Fruit fly (Drosophila melanogaster) whole organism, prepupa: Measurements from ENCODE around the gene CG42537.

Source experiments
- Blimp-1 ChIP-seq: fragments of 200-800 bp; sonication (Bioruptor generic); optimal IDR thresholded peaks from 3 replicates; lab custom pipeline; 2017; ENCODE audit warnings: missing biosample characterization, missing genetic modification characterization, mild to moderate bottlenecking, moderate library complexity, missing genetic modification reagents
- CG10631 ChIP-seq: fragments of 200-800 bp; sonication (Bioruptor generic); optimal IDR thresholded peaks from 2 replicates; lab custom pipeline; 2016; ENCODE audit warnings: missing biosample characterization, missing genetic modification characterization
- CG10669 ChIP-seq: fragments of 200-800 bp; sonication (Bioruptor generic); optimal IDR thresholded peaks from 3 replicates; lab custom pipeline; 2018; ENCODE audit warnings: missing biosample characterization, mild to moderate bottlenecking, missing genetic modification characterization, moderate library complexity
- CG15336 ChIP-seq: fragments of 200-800 bp; sonication (Bioruptor generic); IDR thresholded peaks from 2 replicates; pipeline ENCODE4 v1.3.6; 2022; ENCODE audit warnings: missing biosample characterization, missing genetic modification characterization
- CG1621 ChIP-seq: fragments of 200-800 bp; sonication (Bioruptor generic); optimal IDR thresholded peaks from 3 replicates; lab custom pipeline; 2018; ENCODE audit warnings: missing biosample characterization, mild to moderate bottlenecking, missing genetic modification characterization
- CG16779 ChIP-seq: fragments of 200-800 bp; sonication (Bioruptor generic); optimal IDR thresholded peaks from 3 replicates; lab custom pipeline; 2017; ENCODE audit warnings: missing biosample characterization, mild to moderate bottlenecking, missing genetic modification characterization
- CG31627 ChIP-seq: fragments of 200-800 bp; sonication (Bioruptor generic); optimal IDR thresholded peaks from 3 replicates; lab custom pipeline; 2016; ENCODE audit warnings: missing biosample characterization, missing genetic modification characterization
- CG32006 ChIP-seq: fragments of 200-800 bp; sonication (Bioruptor generic); optimal IDR thresholded peaks from 3 replicates; lab custom pipeline; 2017; ENCODE audit warnings: missing biosample characterization, mild to moderate bottlenecking, missing genetic modification characterization
- CG3919 ChIP-seq: fragments of 200-800 bp; sonication (Bioruptor generic); optimal IDR thresholded peaks from 3 replicates; lab custom pipeline; 2016; ENCODE audit warnings: missing biosample characterization, missing genetic modification characterization
- CG4318 ChIP-seq: fragments of 200-800 bp; sonication (Bioruptor generic); optimal IDR thresholded peaks from 3 replicates; lab custom pipeline; 2017; ENCODE audit warnings: missing biosample characterization, mild to moderate bottlenecking, missing genetic modification characterization
- CG6163 ChIP-seq: fragments of 200-800 bp; sonication (Bioruptor generic); IDR thresholded peaks from 3 replicates; pipeline ENCODE4 v1.3.6; 2022; ENCODE audit warnings: missing biosample characterization, missing genetic modification characterization
- CG6276 ChIP-seq: fragments of 200-800 bp; sonication (Bioruptor generic); optimal IDR thresholded peaks from 2 replicates; lab custom pipeline; 2017; ENCODE audit warnings: missing biosample characterization, mild to moderate bottlenecking, missing genetic modification characterization
- CG6808 ChIP-seq: fragments of 200-800 bp; sonication (Bioruptor generic); optimal IDR thresholded peaks from 3 replicates; lab custom pipeline; 2017; ENCODE audit warnings: missing biosample characterization, missing genetic modification characterization, mild to moderate bottlenecking, moderate library complexity, missing genetic modification reagents
- CG6854 ChIP-seq: fragments of 200-800 bp; sonication (Bioruptor generic); optimal IDR thresholded peaks from 2 replicates; lab custom pipeline; 2017; ENCODE audit warnings: missing biosample characterization, mild to moderate bottlenecking, missing genetic modification characterization
- CG8119 ChIP-seq: fragments of 200-800 bp; sonication (Bioruptor generic); IDR thresholded peaks from 3 replicates; pipeline ENCODE4 v1.3.6; 2022; ENCODE audit warnings: missing biosample characterization, missing genetic modification characterization
- CG8632 ChIP-seq: fragments of 200-800 bp; sonication (Bioruptor generic); optimal IDR thresholded peaks from 3 replicates; lab custom pipeline; 2016; ENCODE audit warnings: missing biosample characterization, missing genetic modification characterization
- CG9139 ChIP-seq: fragments of 200-800 bp; sonication (Bioruptor generic); optimal IDR thresholded peaks from 3 replicates; lab custom pipeline; 2017; ENCODE audit warnings: missing biosample characterization, mild to moderate bottlenecking, missing genetic modification characterization
- Eip78C ChIP-seq: fragments of 200-800 bp; sonication (Bioruptor generic); peaks from one replicate; lab custom pipeline; 2016; ENCODE audit warnings: missing biosample characterization, missing genetic modification characterization
- Eip93F ChIP-seq: fragments of 200-800 bp; sonication (Bioruptor generic); optimal IDR thresholded peaks from 2 replicates; lab custom pipeline; 2016; ENCODE audit warnings: missing biosample characterization, mild to moderate bottlenecking, missing genetic modification characterization
- Ets21C ChIP-seq: fragments of 200-800 bp; sonication (Bioruptor generic); optimal IDR thresholded peaks from 3 replicates; lab custom pipeline; 2016; ENCODE audit warnings: missing biosample characterization, missing genetic modification characterization
- Ets96B ChIP-seq: fragments of 200-800 bp; optimal IDR thresholded peaks from 2 replicates; lab custom pipeline; 2019; ENCODE audit warnings: missing biosample characterization, mild to moderate bottlenecking, missing genetic modification characterization, moderate library complexity
- Gug ChIP-seq: fragments of 200-800 bp; sonication (Bioruptor generic); IDR thresholded peaks from 2 replicates; pipeline ENCODE4 v1.3.6; 2022; ENCODE audit warnings: missing biosample characterization, missing genetic modification characterization
- Hr39 ChIP-seq: fragments of 200-800 bp; sonication (Bioruptor generic); optimal IDR thresholded peaks from 2 replicates; lab custom pipeline; 2016; ENCODE audit warnings: missing biosample characterization, missing genetic modification characterization
- Hr4 ChIP-seq: fragments of 200-800 bp; sonication (Bioruptor generic); optimal IDR thresholded peaks from 3 replicates; lab custom pipeline; 2016; ENCODE audit warnings: missing biosample characterization, missing genetic modification characterization
- Lpt ChIP-seq: fragments of 200-800 bp; sonication (Bioruptor generic); optimal IDR thresholded peaks from 3 replicates; lab custom pipeline; 2016; ENCODE audit warnings: missing biosample characterization, missing genetic modification characterization
- Met ChIP-seq: fragments of 200-800 bp; sonication (Bioruptor generic); optimal IDR thresholded peaks from 3 replicates; lab custom pipeline; 2016; ENCODE audit warnings: missing biosample characterization, missing genetic modification characterization
- OdsH ChIP-seq: fragments of 200-800 bp; sonication (Bioruptor generic); optimal IDR thresholded peaks from 3 replicates; lab custom pipeline; 2016; ENCODE audit warnings: missing biosample characterization, missing genetic modification characterization
- Smox ChIP-seq: fragments of 200-800 bp; sonication (Bioruptor generic); optimal IDR thresholded peaks from 3 replicates; lab custom pipeline; 2016; ENCODE audit warnings: missing biosample characterization, missing genetic modification characterization
- Sox102F ChIP-seq: fragments of 200-800 bp; sonication (Bioruptor generic); optimal IDR thresholded peaks from 2 replicates; lab custom pipeline; 2016; ENCODE audit warnings: missing biosample characterization, mild to moderate bottlenecking, missing genetic modification characterization
- Sox14 ChIP-seq: fragments of 200-800 bp; sonication (Bioruptor generic); optimal IDR thresholded peaks from 3 replicates; lab custom pipeline; 2016; ENCODE audit warnings: missing biosample characterization, missing genetic modification characterization
- achi ChIP-seq: fragments of 200-800 bp; sonication (Bioruptor generic); optimal IDR thresholded peaks from 3 replicates; lab custom pipeline; 2016; ENCODE audit warnings: missing biosample characterization, missing genetic modification characterization
- acj6 ChIP-seq: fragments of 200-800 bp; sonication (Bioruptor generic); optimal IDR thresholded peaks from 3 replicates; lab custom pipeline; 2016; ENCODE audit warnings: missing biosample characterization, missing genetic modification characterization
- dac ChIP-seq: fragments of 200-800 bp; sonication (Bioruptor generic); optimal IDR thresholded peaks from 2 replicates; lab custom pipeline; 2017; ENCODE audit warnings: missing biosample characterization, mild to moderate bottlenecking, missing genetic modification characterization
- dsx ChIP-seq: fragments of 200-800 bp; optimal IDR thresholded peaks from 3 replicates; lab custom pipeline; 2019; ENCODE audit warnings: missing biosample characterization, mild to moderate bottlenecking, missing genetic modification characterization, moderate library complexity; ENCODE audit not compliant: poor library complexity, severe bottlenecking
- esn ChIP-seq: fragments of 200-800 bp; sonication (Bioruptor generic); optimal IDR thresholded peaks from 2 replicates; lab custom pipeline; 2016; ENCODE audit warnings: missing biosample characterization, mild to moderate bottlenecking, missing genetic modification characterization, moderate library complexity
- fkh ChIP-seq: fragments of 200-800 bp; sonication (Bioruptor generic); optimal IDR thresholded peaks from 3 replicates; lab custom pipeline; 2017; ENCODE audit warnings: missing biosample characterization, mild to moderate bottlenecking, missing genetic modification characterization, moderate library complexity
- lz ChIP-seq: fragments of 200-800 bp; sonication (Bioruptor generic); optimal IDR thresholded peaks from 3 replicates; lab custom pipeline; 2016; ENCODE audit warnings: missing biosample characterization, missing genetic modification characterization
- net ChIP-seq: fragments of 200-800 bp; sonication (Bioruptor generic); optimal IDR thresholded peaks from 3 replicates; lab custom pipeline; 2016; ENCODE audit warnings: missing biosample characterization, missing genetic modification characterization
- pdm3 ChIP-seq: fragments of 200-800 bp; sonication (Bioruptor generic); optimal IDR thresholded peaks from 3 replicates; lab custom pipeline; 2016; ENCODE audit warnings: missing biosample characterization, missing genetic modification characterization
- salr ChIP-seq, 2 experiments: fragments of 200-800 bp; sonication (Bioruptor generic); optimal IDR thresholded peaks; 3 replicates each; lab custom pipeline; 2016 to 2018; ENCODE audit warnings: missing biosample characterization in 2 of 2, missing genetic modification characterization in 2 of 2, mild to moderate bottlenecking in 1 of 2
- ss ChIP-seq, 2 experiments: fragments of 200-800 bp; sonication (Bioruptor generic); optimal IDR thresholded peaks; 2 replicates in 1 of 2; 3 replicates in 1 of 2; lab custom pipeline; 2017 to 2018; ENCODE audit warnings: mild to moderate bottlenecking in 2 of 2, missing biosample characterization in 2 of 2, missing genetic modification characterization in 2 of 2, moderate library complexity in 1 of 2
- topi ChIP-seq: fragments of 200-800 bp; sonication (Bioruptor generic); optimal IDR thresholded peaks from 3 replicates; lab custom pipeline; 2016; ENCODE audit warnings: missing biosample characterization, missing genetic modification characterization

CG42537 gene

dm6 chr3R:6348943-6349342 is 28.7 kb upstream of the CG42537 start, which contains the start of gene Hr83:
Gene Hr83 (plus strand): TSS chr3R:6349243.
- TF ChIP-seq CG6276, result no peak
- TF ChIP-seq Met (GFP tag; lab: Kevin White, UChicago), result no peak
- no peak for TF ChIP-seq esn (GFP tag; lab: Kevin White, UChicago)
- no peak for TF ChIP-seq CG1621
- TF ChIP-seq, all 60 proteins: peak for 0

dm6 chr3R:6350755-6351154 is 26.8 kb upstream of the CG42537 start, which contains the start of gene Pak:
Gene Pak (plus strand): TSS chr3R:6350896.
- peak; percentile 10 for TF ChIP-seq CG31627 (GFP tag; lab: Kevin White, UChicago)
- TF ChIP-seq topi, result peak; percentile 19
- TF ChIP-seq fkh (GFP tag; lab: Kevin White, UChicago), result no peak
- no peak for TF ChIP-seq net
- TF ChIP-seq achi, result peak; percentile 3
- TF ChIP-seq dsx (GFP tag; lab: Kevin White, UChicago), result peak; percentile 70

dm6 chr3R:6351181-6351580 is 26.4 kb upstream of the CG42537 start:
- 0 out of 3 replicates have a peak, but pooled peaks have one; percentile 10 for TF ChIP-seq CG6163 (GFP tag; lab: Robert Waterston, UW)
- TF ChIP-seq Eip93F (GFP tag; lab: Kevin White, UChicago), result no peak
- peak in 1 of 2 experiments; percentile 7 for TF ChIP-seq ss (GFP tag; optimal IDR thresholded peaks at IDR 0.05; lab: Kevin White, UChicago)
- TF ChIP-seq CG3919, result peak; percentile 10
- peak in 1 of 2 experiments; percentile 8 for TF ChIP-seq salr (GFP tag; optimal IDR thresholded peaks at IDR 0.05; lab: Kevin White, UChicago)
- TF ChIP-seq Eip78C (GFP tag; lab: Kevin White, UChicago), result peak; percentile 81
- peak; percentile 22 for TF ChIP-seq CG32006 (GFP tag; lab: Kevin White, UChicago)
- TF ChIP-seq CG6854 (GFP tag; lab: Kevin White, UChicago), result peak; percentile 29
- TF ChIP-seq lz, result no peak
- no peak for TF ChIP-seq CG4318 (GFP tag; lab: Kevin White, UChicago)
- peak; percentile 29 for TF ChIP-seq Lpt
- 0 out of 3 replicates have a peak, but pooled peaks have one; percentile 36 for TF ChIP-seq CG8119 (GFP tag; lab: Robert Waterston, UW)
- TF ChIP-seq CG9139 (GFP tag; lab: Kevin White, UChicago), result peak; percentile 32
- peak; percentile 37 for TF ChIP-seq CG1621

dm6 chr3R:6351696-6352378 is 25.8 kb upstream of the CG42537 start:
- peak; percentile 42 for TF ChIP-seq CG6808 (GFP tag; lab: Kevin White, UChicago)
- TF ChIP-seq acj6 (GFP tag; lab: Kevin White, UChicago), result peak; percentile 49
- no peak for TF ChIP-seq Smox (GFP tag; lab: Kevin White, UChicago)
- TF ChIP-seq esn (GFP tag; lab: Kevin White, UChicago), result peak; percentile 31
- peak; percentile 9 for TF ChIP-seq Hr39
- peak; percentile 69 for TF ChIP-seq CG8119 (GFP tag; lab: Robert Waterston, UW)
- peak; percentile 76 for TF ChIP-seq Hr4 (GFP tag; lab: Kevin White, UChicago)
- 0 out of 3 replicates have a peak, but pooled peaks have one; percentile 41 for TF ChIP-seq CG6163 (GFP tag; lab: Robert Waterston, UW)
- TF ChIP-seq fkh (GFP tag; lab: Kevin White, UChicago), result peak; percentile 38
- TF ChIP-seq Ets21C (GFP tag; lab: Kevin White, UChicago), result no peak
- TF ChIP-seq Sox14 (GFP tag; lab: Kevin White, UChicago), result peak; percentile 34
- peak; percentile 37 for TF ChIP-seq dac (GFP tag; lab: Kevin White, UChicago)
- peak; percentile 77 for TF ChIP-seq CG32006 (GFP tag; lab: Kevin White, UChicago)
- peak; percentile 45 for TF ChIP-seq CG4318 (GFP tag; lab: Kevin White, UChicago)
- TF ChIP-seq CG10669 (GFP tag; lab: Kevin White, UChicago), result peak; percentile 39
- TF ChIP-seq CG10631, result peak; percentile 14
- peak; percentile 15 for TF ChIP-seq Sox102F (GFP tag; lab: Kevin White, UChicago)
- peak; percentile 47 for TF ChIP-seq pdm3 (GFP tag; lab: Kevin White, UChicago)
- no peak for TF ChIP-seq CG8632 (GFP tag; lab: Kevin White, UChicago)
- TF ChIP-seq CG15336 (GFP tag; lab: Robert Waterston, UW), result peak; percentile 73
- peak in 1 of 2 experiments; percentile 54 for TF ChIP-seq salr (GFP tag; optimal IDR thresholded peaks at IDR 0.05; lab: Kevin White, UChicago)
- peak; percentile 79 for TF ChIP-seq Eip78C (GFP tag; lab: Kevin White, UChicago)
- peak; percentile 39 for TF ChIP-seq achi
- peak; percentile 64 for TF ChIP-seq CG6276
- no peak for TF ChIP-seq Eip93F (GFP tag; lab: Kevin White, UChicago)
- peak; percentile 52 for TF ChIP-seq OdsH (GFP tag; lab: Kevin White, UChicago)
- TF ChIP-seq CG16779 (tag; lab: Kevin White, UChicago), result peak; percentile 5
- peak; percentile 24 for TF ChIP-seq CG3919
- no peak for TF ChIP-seq Met (GFP tag; lab: Kevin White, UChicago)
- TF ChIP-seq Blimp-1 (GFP tag; lab: Kevin White, UChicago), result no peak
- TF ChIP-seq net, result peak; percentile 31
- peak; percentile 17 for TF ChIP-seq Ets96B
- TF ChIP-seq Gug (GFP tag; lab: Robert Waterston, UW), result 0 out of 2 replicates have a peak, but pooled peaks have one; percentile 26
